Worm (Caenorhabditis elegans) whole organism, L3 larva: ENCODE results near the gene sec-24.2.

Experiments
- R02D3.7 ChIP-seq: fragments of 150-350 bp; optimal IDR thresholded peaks from 2 replicates; lab custom pipeline; 2014; ENCODE audit warnings: missing biosample characterization, missing genetic modification characterization
- ZK546.5 ChIP-seq: sonication (generic microtip); optimal IDR thresholded peaks from 2 replicates; lab custom pipeline; 2017; ENCODE audit warnings: missing biosample characterization, missing genetic modification characterization
- aly-2 ChIP-seq: fragments of 150-350 bp; optimal IDR thresholded peaks from 2 replicates; lab custom pipeline; 2014; ENCODE audit warnings: missing biosample characterization, missing genetic modification characterization
- ama-1 ChIP-seq: fragments of 150-350 bp; optimal IDR thresholded peaks from 2 replicates; lab custom pipeline; 2018
- ceh-16 ChIP-seq: sonication (generic microtip); optimal IDR thresholded peaks from 2 replicates; lab custom pipeline; 2017; ENCODE audit warnings: missing biosample characterization, missing genetic modification characterization
- ceh-28 ChIP-seq: fragments of 150-350 bp; optimal IDR thresholded peaks from 2 replicates; lab custom pipeline; 2014; ENCODE audit warnings: missing biosample characterization, missing genetic modification reagents, missing genetic modification characterization
- ceh-82 ChIP-seq: fragments of 150-350 bp; optimal IDR thresholded peaks from 2 replicates; lab custom pipeline; 2014; ENCODE audit warnings: missing biosample characterization, missing genetic modification characterization
- daf-12 ChIP-seq: fragments of 150-350 bp; optimal IDR thresholded peaks from 2 replicates; lab custom pipeline; 2014; ENCODE audit warnings: missing biosample characterization, missing genetic modification reagents, missing genetic modification characterization
- egl-27 ChIP-seq: sonication (generic microtip); optimal IDR thresholded peaks from 4 replicates; lab custom pipeline; 2017; ENCODE audit warnings: missing biosample characterization, missing genetic modification reagents, missing genetic modification characterization
- egl-5 ChIP-seq: fragments of 150-350 bp; optimal IDR thresholded peaks from 2 replicates; lab custom pipeline; 2017; ENCODE audit warnings: missing biosample characterization, missing genetic modification reagents, missing genetic modification characterization, inconsistent platforms
- elt-1 ChIP-seq: fragments of 150-350 bp; optimal IDR thresholded peaks from 2 replicates; lab custom pipeline; 2014; ENCODE audit warnings: missing biosample characterization, missing genetic modification characterization
- eor-1 ChIP-seq, 2 experiments: fragments of 150-350 bp; optimal IDR thresholded peaks; 2 replicates each; lab custom pipeline; 2014 to 2018; ENCODE audit warnings: missing biosample characterization in 2 of 2, missing genetic modification characterization in 2 of 2
- fkh-10 ChIP-seq: sonication (generic microtip); optimal IDR thresholded peaks from 2 replicates; lab custom pipeline; 2017; ENCODE audit warnings: missing biosample characterization, missing genetic modification reagents, missing genetic modification characterization
- fkh-2 ChIP-seq: fragments of 150-350 bp; optimal IDR thresholded peaks from 2 replicates; lab custom pipeline; 2014; ENCODE audit warnings: missing biosample characterization, missing genetic modification reagents, missing genetic modification characterization
- fos-1 ChIP-seq: fragments of 150-350 bp; optimal IDR thresholded peaks from 2 replicates; lab custom pipeline; 2014; ENCODE audit warnings: missing biosample characterization, missing genetic modification characterization
- hmg-11 ChIP-seq: sonication (generic microtip); optimal IDR thresholded peaks from 2 replicates; lab custom pipeline; 2016; ENCODE audit warnings: missing genetic modification characterization, missing compliant biosample characterization
- lin-15B ChIP-seq: fragments of 150-350 bp; optimal IDR thresholded peaks from 2 replicates; lab custom pipeline; 2014; ENCODE audit warnings: missing biosample characterization, missing genetic modification characterization
- lin-39 ChIP-seq: fragments of 150-350 bp; optimal IDR thresholded peaks from 2 replicates; lab custom pipeline; 2018; ENCODE audit warnings: missing biosample characterization, missing genetic modification reagents, missing genetic modification characterization
- lsy-12 ChIP-seq: sonication (generic microtip); optimal IDR thresholded peaks from 2 replicates; lab custom pipeline; 2016; ENCODE audit warnings: mild to moderate bottlenecking, missing genetic modification characterization, missing compliant biosample characterization
- mdl-1 ChIP-seq: fragments of 150-350 bp; optimal IDR thresholded peaks from 2 replicates; lab custom pipeline; 2014; ENCODE audit warnings: missing biosample characterization, missing genetic modification characterization
- mml-1 ChIP-seq: fragments of 150-350 bp; sonication (generic microtip); optimal IDR thresholded peaks from 3 replicates; lab custom pipeline; 2014; ENCODE audit warnings: missing biosample characterization, missing genetic modification characterization
- nfya-1 ChIP-seq: sonication (generic microtip); optimal IDR thresholded peaks from 2 replicates; lab custom pipeline; 2017; ENCODE audit warnings: missing genetic modification characterization, mild to moderate bottlenecking, missing compliant biosample characterization, antibody characterized with exemption, moderate library complexity; ENCODE audit not compliant: insufficient read depth
- nhr-11 ChIP-seq: fragments of 150-350 bp; optimal IDR thresholded peaks from 2 replicates; lab custom pipeline; 2014; ENCODE audit warnings: missing biosample characterization, missing genetic modification characterization
- nhr-12 ChIP-seq: fragments of 150-350 bp; optimal IDR thresholded peaks from 2 replicates; lab custom pipeline; 2014; ENCODE audit warnings: missing biosample characterization, missing genetic modification characterization
- nhr-23 ChIP-seq: fragments of 150-350 bp; optimal IDR thresholded peaks from 2 replicates; lab custom pipeline; 2014; ENCODE audit warnings: missing biosample characterization, missing genetic modification reagents, missing genetic modification characterization
- nhr-237 ChIP-seq: fragments of 150-350 bp; optimal IDR thresholded peaks from 2 replicates; lab custom pipeline; 2014; ENCODE audit warnings: missing biosample characterization, missing genetic modification characterization
- nhr-25 ChIP-seq: sonication (generic microtip); optimal IDR thresholded peaks from 2 replicates; lab custom pipeline; 2017; ENCODE audit warnings: missing biosample characterization, missing genetic modification characterization
- nhr-28 ChIP-seq: fragments of 150-350 bp; optimal IDR thresholded peaks from 2 replicates; lab custom pipeline; 2014; ENCODE audit warnings: missing biosample characterization, missing genetic modification characterization
- nhr-43 ChIP-seq: sonication (generic microtip); optimal IDR thresholded peaks from 2 replicates; lab custom pipeline; 2016; ENCODE audit warnings: mild to moderate bottlenecking, missing genetic modification characterization, missing compliant biosample characterization; ENCODE audit not compliant: poor library complexity, severe bottlenecking
- nhr-76 ChIP-seq: fragments of 150-350 bp; sonication (generic microtip); optimal IDR thresholded peaks from 5 replicates; lab custom pipeline; 2014; ENCODE audit warnings: missing biosample characterization, missing genetic modification characterization
- nhr-77 ChIP-seq: fragments of 150-350 bp; optimal IDR thresholded peaks from 2 replicates; lab custom pipeline; 2014; ENCODE audit warnings: missing biosample characterization, missing genetic modification characterization
- pha-4 ChIP-seq: fragments of 150-350 bp; optimal IDR thresholded peaks from 2 replicates; lab custom pipeline; 2014; ENCODE audit warnings: missing biosample characterization, missing genetic modification reagents, missing genetic modification characterization
- pqm-1 ChIP-seq: fragments of 150-350 bp; optimal IDR thresholded peaks from 2 replicates; lab custom pipeline; 2017; ENCODE audit warnings: missing biosample characterization, missing genetic modification characterization, inconsistent platforms
- sea-2 ChIP-seq: fragments of 150-350 bp; sonication (generic microtip); optimal IDR thresholded peaks from 4 replicates; lab custom pipeline; 2014; ENCODE audit warnings: missing biosample characterization, missing genetic modification reagents, missing genetic modification characterization
- skn-1 ChIP-seq: fragments of 150-350 bp; optimal IDR thresholded peaks from 2 replicates; lab custom pipeline; 2014; ENCODE audit warnings: missing biosample characterization, missing genetic modification characterization
- snpc-4 ChIP-seq: fragments of 150-350 bp; optimal IDR thresholded peaks from 2 replicates; lab custom pipeline; 2014; ENCODE audit warnings: missing biosample characterization, missing genetic modification characterization
- tbx-2 ChIP-seq: sonication (generic microtip); optimal IDR thresholded peaks from 2 replicates; lab custom pipeline; 2016; ENCODE audit warnings: mild to moderate bottlenecking, missing genetic modification characterization, missing compliant biosample characterization
- unc-39 ChIP-seq: sonication (generic microtip); optimal IDR thresholded peaks from 4 replicates; lab custom pipeline; 2017; ENCODE audit warnings: missing biosample characterization, missing genetic modification characterization
- unc-62 ChIP-seq: fragments of 150-350 bp; sonication (generic microtip); optimal IDR thresholded peaks from 4 replicates; lab custom pipeline; 2014; ENCODE audit warnings: missing biosample characterization, missing genetic modification reagents, missing genetic modification characterization
- zag-1 ChIP-seq: fragments of 150-350 bp; optimal IDR thresholded peaks from 2 replicates; lab custom pipeline; 2014; ENCODE audit warnings: missing biosample characterization, missing genetic modification characterization

sec-24.2 gene

ce11 chrIV:12360742-12361195, at the start of gene sec-24.2:
Gene sec-24.2 (minus strand): TSS chrIV:12360792.
- TF ChIP-seq eor-1 (tag; optimal IDR thresholded peaks at IDR 0.05; lab: Kevin White, UChicago) (no peak), tbx-2 (tag; lab: Kevin White, UChicago) (no peak), lin-15B (tag; lab: Kevin White, UChicago) (no peak), aly-2 (tag; lab: Kevin White, UChicago) (no peak), nfya-1 (tag; lab: Kevin White, UChicago) (no peak), ceh-16 (tag; lab: Kevin White, UChicago) (no peak), zag-1 (tag; lab: Kevin White, UChicago) (no peak), ama-1 (lab: Kevin White, UChicago) (no peak), ceh-82 (no peak), egl-27 (no peak), pqm-1 (tag; lab: Kevin White, UChicago) (no peak), lin-39 (tag; lab: Kevin White, UChicago) (no peak), lsy-12 (tag; lab: Kevin White, UChicago) (no peak)
- TF ChIP-seq, all 47 proteins: peak for 0

DNA sequence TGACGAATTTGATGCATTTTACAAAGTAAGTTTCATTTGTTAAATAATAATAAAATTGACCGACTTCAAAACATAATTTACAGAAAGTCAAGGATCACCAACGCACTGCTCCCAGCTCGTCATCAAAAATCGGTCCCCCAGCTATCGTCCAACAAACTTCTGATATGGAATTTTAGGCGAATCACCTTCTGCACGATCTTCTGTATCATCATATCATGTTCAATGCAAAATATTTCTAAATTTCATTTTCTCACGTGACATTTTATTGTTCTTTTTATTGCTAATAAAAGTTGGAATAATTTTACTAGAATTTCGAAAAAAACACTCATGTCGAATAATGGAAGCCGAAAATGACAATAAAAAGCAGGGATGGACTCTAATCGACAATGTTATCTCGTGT, 49.6 kb upstream of the sec-24.2 start, which contains the start of gene acl-13:
Gene acl-13, plus strand, starts transcription at position 301 of the 400 bp plus-strand sequence.
- TF ChIP-seq egl-5 (tag; lab: Kevin White, UChicago) = no peak
- TF ChIP-seq nhr-25 (tag; lab: Kevin White, UChicago) = no peak
- no peak for TF ChIP-seq sea-2
- no peak for TF ChIP-seq pqm-1 (tag; lab: Kevin White, UChicago)
- no peak for TF ChIP-seq R02D3.7 (tag; lab: Kevin White, UChicago)
- TF ChIP-seq unc-62 (GFP tag; lab: Kevin White, UChicago) = no peak
- no peak for TF ChIP-seq nhr-43 (tag; lab: Kevin White, UChicago)
- TF ChIP-seq ama-1 (lab: Kevin White, UChicago) = no peak
- TF ChIP-seq ZK546.5 (tag; lab: Kevin White, UChicago) = no peak
- no peak for TF ChIP-seq pha-4 (tag; lab: Kevin White, UChicago)
- TF ChIP-seq nhr-77 (tag; lab: Kevin White, UChicago) = no peak
- TF ChIP-seq hmg-11 (tag; lab: Kevin White, UChicago) = no peak
- no peak for TF ChIP-seq mdl-1 (tag; lab: Kevin White, UChicago)
- no peak for TF ChIP-seq fkh-10
- no peak for TF ChIP-seq nhr-11
- TF ChIP-seq daf-12 (tag; lab: Kevin White, UChicago) = no peak
- TF ChIP-seq, all 47 proteins: peak for 0

- TF ChIP-seq fos-1 (tag; lab: Kevin White, UChicago) (no peak), mdl-1 (tag; lab: Kevin White, UChicago) (no peak), lin-15B (tag; lab: Kevin White, UChicago) (no peak), nhr-25 (tag; lab: Kevin White, UChicago) (no peak), pqm-1 (tag; lab: Kevin White, UChicago) (no peak), unc-39 (no peak), eor-1 (tag; optimal IDR thresholded peaks at IDR 0.05; lab: Kevin White, UChicago) (no peak), nhr-76 (tag; lab: Kevin White, UChicago) (no peak), nhr-43 (tag; lab: Kevin White, UChicago) (no peak), skn-1 (tag; lab: Kevin White, UChicago) (no peak), snpc-4 (no peak), pha-4 (tag; lab: Kevin White, UChicago) (no peak), ZK546.5 (tag; lab: Kevin White, UChicago) (no peak), elt-1 (tag; lab: Kevin White, UChicago) (no peak), sea-2 (no peak), zag-1 (tag; lab: Kevin White, UChicago) (no peak), lin-39 (tag; lab: Kevin White, UChicago) (no peak), nhr-77 (tag; lab: Kevin White, UChicago) (no peak)
Measured at ce11 chrIV:12408625-12409024, 48.0 kb upstream of the sec-24.2 start, which contains the start of gene dsb-1. Gene dsb-1 (plus strand): TSS chrIV:12408925.

DNA sequence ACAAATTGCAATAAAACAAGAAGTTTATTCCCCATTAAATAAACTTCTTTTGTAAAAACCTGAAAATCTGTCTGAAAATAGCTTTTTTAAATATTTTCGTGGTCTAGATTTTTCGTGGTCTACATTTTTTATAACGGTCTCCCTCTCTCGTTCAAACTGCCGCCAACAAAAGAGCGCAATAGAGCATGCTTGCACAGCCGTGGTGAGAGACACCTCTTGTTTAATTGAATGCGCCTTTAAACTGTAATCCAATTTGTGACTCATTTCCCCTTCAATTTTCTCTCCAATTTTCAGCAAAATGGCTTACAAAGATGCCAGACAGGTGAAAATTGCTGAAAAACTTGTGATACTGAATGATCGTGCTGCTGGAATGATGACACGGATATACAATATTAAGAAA, 43.5 kb upstream of the sec-24.2 start, which contains the start of gene gex-3:
Gene gex-3, plus strand, starts transcription at position 295 of the 400 bp plus-strand sequence.
- TF ChIP-seq nhr-11 (peak; percentile 9), daf-12 (tag; lab: Kevin White, UChicago) (no peak), lin-15B (tag; lab: Kevin White, UChicago) (peak; percentile 97), eor-1 (tag; optimal IDR thresholded peaks at IDR 0.05; lab: Kevin White, UChicago) (no peak), nhr-23 (peak; percentile 85), zag-1 (tag; lab: Kevin White, UChicago) (no peak), ama-1 (lab: Kevin White, UChicago) (peak; percentile 3), mdl-1 (tag; lab: Kevin White, UChicago) (no peak), nfya-1 (tag; lab: Kevin White, UChicago) (peak; percentile 92), lsy-12 (tag; lab: Kevin White, UChicago) (no peak), ceh-28 (tag; lab: Kevin White, UChicago) (peak; percentile 46), fkh-10 (peak; percentile 81), fos-1 (tag; lab: Kevin White, UChicago) (no peak), unc-62 (GFP tag; lab: Kevin White, UChicago) (no peak), lin-39 (tag; lab: Kevin White, UChicago) (peak; percentile 98), mml-1 (tag; lab: Kevin White, UChicago) (no peak), egl-27 (no peak), snpc-4 (peak; percentile 66), pha-4 (tag; lab: Kevin White, UChicago) (no peak), aly-2 (tag; lab: Kevin White, UChicago) (no peak), fkh-2 (no peak), ceh-82 (peak; percentile 6), nhr-76 (tag; lab: Kevin White, UChicago) (no peak), pqm-1 (tag; lab: Kevin White, UChicago) (peak; percentile 63), nhr-237 (no peak), nhr-12 (tag; lab: Kevin White, UChicago) (no peak), ceh-16 (tag; lab: Kevin White, UChicago) (no peak), hmg-11 (tag; lab: Kevin White, UChicago) (peak; percentile 57), nhr-28 (no peak), R02D3.7 (tag; lab: Kevin White, UChicago) (peak; percentile 55), tbx-2 (tag; lab: Kevin White, UChicago) (no peak)
